Fruit fly (Drosophila melanogaster) whole organism, adult: ENCODE results near the gene Sb.

Experiments
- CG12768 ChIP-seq: fragments of 200-800 bp; sonication (Bioruptor generic); optimal IDR thresholded peaks from 2 replicates; lab custom pipeline; 2017; ENCODE audit warnings: missing biosample characterization, missing genetic modification characterization, mild to moderate bottlenecking, moderate library complexity, missing genetic modification reagents
- CG14711 ChIP-seq: fragments of 200-800 bp; sonication (Bioruptor generic); optimal IDR thresholded peaks from 2 replicates; lab custom pipeline; 2018; ENCODE audit warnings: missing biosample characterization, mild to moderate bottlenecking, missing genetic modification characterization, moderate library complexity
- CG33017 ChIP-seq: fragments of 200-800 bp; sonication (Bioruptor generic); optimal IDR thresholded peaks from 2 replicates; lab custom pipeline; 2018; ENCODE audit warnings: missing biosample characterization, mild to moderate bottlenecking, missing genetic modification characterization, moderate library complexity
- CG5204 ChIP-seq: fragments of 200-800 bp; sonication (Bioruptor generic); optimal IDR thresholded peaks from 2 replicates; lab custom pipeline; 2016; ENCODE audit warnings: missing biosample characterization, missing genetic modification characterization
- CG7045 ChIP-seq: fragments of 200-800 bp; sonication (Bioruptor generic); optimal IDR thresholded peaks from 2 replicates; lab custom pipeline; 2017; ENCODE audit warnings: missing biosample characterization, mild to moderate bottlenecking, missing genetic modification characterization
- Clk ChIP-seq: fragments of 200-800 bp; sonication (Bioruptor generic); optimal IDR thresholded peaks from 2 replicates; lab custom pipeline; 2017; ENCODE audit warnings: missing biosample characterization, missing genetic modification characterization
- kay ChIP-seq: fragments of 200-800 bp; sonication (Bioruptor generic); peaks from one replicate; lab custom pipeline; 2016; ENCODE audit warnings: missing biosample characterization, missing genetic modification characterization, borderline replicate concordance
- pad ChIP-seq: fragments of 200-800 bp; sonication (Bioruptor generic); optimal IDR thresholded peaks from 3 replicates; lab custom pipeline; 2017; ENCODE audit warnings: missing biosample characterization, missing genetic modification characterization, mild to moderate bottlenecking, moderate library complexity, missing genetic modification reagents
- toe ChIP-seq: fragments of 200-800 bp; sonication (Bioruptor generic); optimal IDR thresholded peaks from 2 replicates; lab custom pipeline; 2016; ENCODE audit warnings: missing biosample characterization, missing genetic modification characterization

DNA sequence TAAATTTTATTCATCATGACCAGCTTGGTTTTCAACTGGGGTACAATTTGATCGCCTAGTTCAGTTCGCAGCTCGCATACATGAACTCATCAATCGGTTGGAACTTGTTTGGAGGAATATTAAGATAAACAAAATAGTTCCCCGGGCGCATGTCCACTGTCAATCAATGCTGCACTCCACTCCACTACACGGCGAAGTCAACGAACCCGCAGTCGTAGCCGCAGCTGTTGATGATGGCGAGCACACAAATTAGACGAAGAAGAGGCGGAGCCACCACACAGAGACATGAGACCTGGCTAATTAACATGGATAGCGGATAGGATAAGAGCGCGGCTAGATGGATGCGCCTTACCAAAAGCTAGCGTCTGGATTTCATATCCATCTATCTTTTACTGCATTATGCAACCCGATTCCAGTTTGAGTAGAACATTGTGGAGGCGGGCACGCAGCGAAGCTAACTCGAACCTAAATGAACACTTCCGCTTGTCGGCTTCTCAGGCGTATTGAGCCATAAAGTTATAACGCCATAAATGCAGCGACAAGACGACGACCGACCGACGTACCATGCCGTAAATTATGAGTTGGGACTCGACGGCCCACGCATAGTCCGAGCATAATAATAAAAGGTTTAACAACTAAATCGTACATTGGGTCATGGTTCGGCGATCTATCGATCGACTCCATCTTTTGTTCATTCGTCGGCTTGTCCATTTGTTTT is 23.9 kb upstream of the Sb start:
- TF ChIP-seq CG5204 (GFP tag; lab: Kevin White, UChicago) (no peak), kay (no peak), Clk (GFP tag; lab: Kevin White, UChicago) (no peak), CG12768 (no peak), CG33017 (tag; lab: Kevin White, UChicago) (no peak), CG7045 (GFP tag; lab: Kevin White, UChicago) (no peak), toe (GFP tag; lab: Kevin White, UChicago) (no peak), pad (no peak), CG14711 (tag; lab: Kevin White, UChicago) (no peak)
